Fruit fly (Drosophila melanogaster): ENCODE data around the gene CG6026.

DNA sequence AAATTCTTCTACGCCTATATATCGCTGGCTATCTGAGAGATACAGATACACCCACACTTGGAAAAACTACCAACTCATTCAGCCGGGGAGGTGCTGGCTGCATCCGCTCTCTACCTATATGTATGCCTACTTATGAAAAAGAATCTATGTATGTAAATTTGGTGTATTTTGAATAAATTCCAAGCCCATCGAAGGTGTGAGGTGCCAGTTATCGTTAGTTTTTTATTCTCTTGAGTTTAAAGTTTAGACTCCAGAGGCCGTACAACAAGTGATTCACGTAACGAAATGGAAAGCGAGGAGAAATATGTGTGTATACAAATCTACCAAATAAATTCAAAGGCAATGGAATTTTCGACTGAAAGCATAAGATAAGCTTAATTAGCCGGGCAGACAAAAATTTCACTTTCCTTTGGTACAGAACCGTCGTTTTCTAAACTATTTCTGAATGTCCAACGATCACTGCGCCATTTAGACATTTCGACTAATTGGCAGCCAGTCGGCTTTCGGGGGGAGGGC is 58.5 kb downstream of the CG6026 start:
- no peak for TF ChIP-seq CG6813 (GFP tag; optimal IDR thresholded peaks at IDR 0.05)
- no peak for TF ChIP-seq CG8478 (optimal IDR thresholded peaks at IDR 0.05)
- TF ChIP-seq trem (tag; optimal IDR thresholded peaks at IDR 0.05) = no peak
- TF ChIP-seq CG8281 (tag; optimal IDR thresholded peaks at IDR 0.05) = no peak
